Worm (Caenorhabditis elegans) whole organism, L1 larva: ENCODE data around the gene nspg-12.

Experiments
- C04F5.9 ChIP-seq: sonication (generic microtip); optimal IDR thresholded peaks from 2 replicates; lab custom pipeline; 2016; ENCODE audit warnings: missing genetic modification characterization, missing compliant biosample characterization
- C16A3.4 ChIP-seq: fragments of 150-350 bp; optimal IDR thresholded peaks from 2 replicates; lab custom pipeline; 2014; ENCODE audit warnings: missing biosample characterization, missing genetic modification characterization
- C34B4.2 ChIP-seq: sonication (generic microtip); optimal IDR thresholded peaks from 2 replicates; lab custom pipeline; 2017; ENCODE audit warnings: mild to moderate bottlenecking, missing genetic modification characterization, missing compliant biosample characterization
- F16B12.6 ChIP-seq: fragments of 150-350 bp; optimal IDR thresholded peaks from 2 replicates; lab custom pipeline; 2014; ENCODE audit warnings: missing biosample characterization, missing genetic modification characterization
- alr-1 ChIP-seq: fragments of 200-800 bp; sonication (Bioruptor generic); optimal IDR thresholded peaks from 2 replicates; lab custom pipeline; 2018; ENCODE audit warnings: borderline replicate concordance, mild to moderate bottlenecking, missing genetic modification characterization, missing compliant biosample characterization
- aly-2 ChIP-seq: fragments of 150-350 bp; optimal IDR thresholded peaks from 2 replicates; lab custom pipeline; 2014; ENCODE audit warnings: missing biosample characterization, missing genetic modification characterization
- ama-1 ChIP-seq: fragments of 150-350 bp; optimal IDR thresholded peaks from 2 replicates; lab custom pipeline; 2014
- blmp-1 ChIP-seq: fragments of 150-350 bp; optimal IDR thresholded peaks from 2 replicates; lab custom pipeline; 2014; ENCODE audit warnings: missing biosample characterization, missing genetic modification characterization
- ceh-63 ChIP-seq: fragments of 200-800 bp; sonication (Bioruptor generic); optimal IDR thresholded peaks from 2 replicates; lab custom pipeline; 2018; ENCODE audit warnings: mild to moderate bottlenecking, missing genetic modification characterization, missing compliant biosample characterization
- ceh-8 ChIP-seq: fragments of 200-800 bp; sonication (Bioruptor generic); optimal IDR thresholded peaks from 2 replicates; lab custom pipeline; 2018; ENCODE audit warnings: mild to moderate bottlenecking, missing genetic modification characterization, moderate library complexity, missing compliant biosample characterization
- ceh-88 ChIP-seq: fragments of 200-800 bp; sonication (Bioruptor generic); IDR thresholded peaks from 2 replicates; pipeline ENCODE4 v1.3.6; 2022; ENCODE audit warnings: missing genetic modification characterization, missing compliant biosample characterization
- efl-1 ChIP-seq, 4 experiments: fragments of 150-350 bp; optimal IDR thresholded peaks in 3 of 4; peaks in 1 of 4; 1 replicate in 1 of 4; 2 replicates in 3 of 4; lab custom pipeline; 2014; ENCODE audit warnings: missing biosample characterization in 2 of 4, missing genetic modification characterization in 2 of 4, missing genetic modification reagents in 2 of 4
- elt-2 ChIP-seq: sonication (generic microtip); optimal IDR thresholded peaks from 2 replicates; lab custom pipeline; 2016; ENCODE audit warnings: missing genetic modification characterization, mild to moderate bottlenecking, inconsistent platforms, missing compliant biosample characterization, missing genetic modification reagents
- elt-3 ChIP-seq, 6 experiments: fragments of 150-350 bp in 1 of 6; sonication (generic microtip); optimal IDR thresholded peaks; 2 replicates each; lab custom pipeline; 2017 to 2018; ENCODE audit warnings: missing biosample characterization in 6 of 6, missing genetic modification characterization in 6 of 6, inconsistent platforms in 1 of 6
- ets-5 ChIP-seq: fragments of 200-800 bp; sonication (Bioruptor generic); IDR thresholded peaks from 2 replicates; pipeline ENCODE4 v1.3.6; 2022; ENCODE audit warnings: missing genetic modification characterization, missing compliant biosample characterization
- fkh-4 ChIP-seq: sonication (generic microtip); optimal IDR thresholded peaks from 2 replicates; lab custom pipeline; 2016; ENCODE audit warnings: missing compliant biosample characterization, missing genetic modification characterization, borderline replicate concordance
- fkh-8 ChIP-seq: sonication (generic microtip); optimal IDR thresholded peaks from 2 replicates; lab custom pipeline; 2016; ENCODE audit warnings: mild to moderate bottlenecking, missing genetic modification characterization, missing compliant biosample characterization
- hlh-17 ChIP-seq: fragments of 200-800 bp; sonication (Bioruptor generic); optimal IDR thresholded peaks from 2 replicates; lab custom pipeline; 2018; ENCODE audit warnings: missing genetic modification characterization, mild to moderate bottlenecking, missing compliant biosample characterization, moderate library complexity, borderline replicate concordance
- hlh-4 ChIP-seq: sonication (generic microtip); optimal IDR thresholded peaks from 2 replicates; lab custom pipeline; 2016; ENCODE audit warnings: mild to moderate bottlenecking, missing genetic modification characterization, missing compliant biosample characterization
- irx-1 ChIP-seq: sonication (generic microtip); optimal IDR thresholded peaks from 2 replicates; lab custom pipeline; 2016; ENCODE audit warnings: missing genetic modification characterization, missing compliant biosample characterization
- lin-13 ChIP-seq: fragments of 150-350 bp; optimal IDR thresholded peaks from 2 replicates; lab custom pipeline; 2014; ENCODE audit warnings: missing biosample characterization, missing genetic modification reagents, missing genetic modification characterization
- lin-14 ChIP-seq: fragments of 200-800 bp; sonication (Bioruptor generic); optimal IDR thresholded peaks from 2 replicates; lab custom pipeline; 2018; ENCODE audit warnings: mild to moderate bottlenecking, missing genetic modification characterization, moderate library complexity, missing compliant biosample characterization
- lin-15B ChIP-seq: fragments of 150-350 bp; sonication (generic microtip); optimal IDR thresholded peaks from 3 replicates; lab custom pipeline; 2014; ENCODE audit warnings: missing biosample characterization, missing genetic modification characterization
- mef-2 ChIP-seq: fragments of 150-350 bp; optimal IDR thresholded peaks from 2 replicates; lab custom pipeline; 2014; ENCODE audit warnings: missing biosample characterization, missing genetic modification characterization
- nhr-12 ChIP-seq: sonication (generic microtip); optimal IDR thresholded peaks from 2 replicates; lab custom pipeline; 2017; ENCODE audit warnings: missing biosample characterization, missing genetic modification characterization
- nhr-19 ChIP-seq: fragments of 200-800 bp; sonication (Bioruptor generic); conservative IDR thresholded peaks from 2 replicates; pipeline ENCODE4 v1.3.6; 2022; ENCODE audit warnings: missing genetic modification characterization, missing compliant biosample characterization
- nhr-47 ChIP-seq: sonication (generic microtip); optimal IDR thresholded peaks from 2 replicates; lab custom pipeline; 2016; ENCODE audit warnings: mild to moderate bottlenecking, missing genetic modification characterization, moderate library complexity, missing compliant biosample characterization
- nhr-76 ChIP-seq: sonication (generic microtip); optimal IDR thresholded peaks from 2 replicates; lab custom pipeline; 2017; ENCODE audit warnings: missing biosample characterization, missing genetic modification characterization
- nhr-84 ChIP-seq: sonication (generic microtip); optimal IDR thresholded peaks from 2 replicates; lab custom pipeline; 2017; ENCODE audit warnings: missing biosample characterization, missing genetic modification characterization
- nhr-85 ChIP-seq: sonication (generic microtip); peaks from one replicate; lab custom pipeline; 2016; ENCODE audit warnings: missing genetic modification characterization, inconsistent platforms, missing compliant biosample characterization
- pag-3 ChIP-seq: sonication (generic microtip); optimal IDR thresholded peaks from 2 replicates; lab custom pipeline; 2017; ENCODE audit warnings: missing genetic modification characterization, mild to moderate bottlenecking, missing compliant biosample characterization, antibody characterized with exemption, borderline replicate concordance; ENCODE audit not compliant: insufficient read depth
- pqm-1 ChIP-seq: sonication (generic microtip); optimal IDR thresholded peaks from 3 replicates; lab custom pipeline; 2017; ENCODE audit warnings: missing biosample characterization, missing genetic modification characterization
- rnt-1 ChIP-seq: sonication (generic microtip); optimal IDR thresholded peaks from 2 replicates; lab custom pipeline; 2016; ENCODE audit warnings: mild to moderate bottlenecking, missing genetic modification characterization, moderate library complexity, missing compliant biosample characterization
- snpc-4 ChIP-seq: fragments of 150-350 bp; optimal IDR thresholded peaks from 2 replicates; lab custom pipeline; 2014; ENCODE audit warnings: missing biosample characterization, missing genetic modification characterization
- snu-23 ChIP-seq: sonication (generic microtip); optimal IDR thresholded peaks from 2 replicates; lab custom pipeline; 2016; ENCODE audit warnings: missing genetic modification characterization, missing compliant biosample characterization
- sox-4 ChIP-seq: sonication (generic microtip); optimal IDR thresholded peaks from 2 replicates; lab custom pipeline; 2016; ENCODE audit warnings: missing genetic modification characterization, missing compliant biosample characterization
- swsn-7 ChIP-seq: sonication (generic microtip); optimal IDR thresholded peaks from 2 replicates; lab custom pipeline; 2016; ENCODE audit warnings: missing genetic modification characterization, missing compliant biosample characterization
- tbx-2 ChIP-seq: sonication (generic microtip); optimal IDR thresholded peaks from 2 replicates; lab custom pipeline; 2016; ENCODE audit warnings: missing genetic modification characterization, missing compliant biosample characterization
- tlp-1 ChIP-seq: fragments of 150-350 bp; optimal IDR thresholded peaks from 2 replicates; lab custom pipeline; 2014; ENCODE audit warnings: missing biosample characterization, missing genetic modification characterization
- unc-130 ChIP-seq: fragments of 150-350 bp; optimal IDR thresholded peaks from 2 replicates; lab custom pipeline; 2017; ENCODE audit warnings: missing biosample characterization, missing genetic modification characterization, inconsistent platforms
- unc-30 ChIP-seq: sonication (generic microtip); optimal IDR thresholded peaks from 2 replicates; lab custom pipeline; 2017; ENCODE audit warnings: missing biosample characterization, missing genetic modification characterization
- unc-98 ChIP-seq: fragments of 200-800 bp; sonication (Bioruptor generic); IDR thresholded peaks from 2 replicates; pipeline ENCODE4 v1.3.6; 2022; ENCODE audit warnings: missing genetic modification characterization, missing compliant biosample characterization
- xbp-1 ChIP-seq: sonication (generic microtip); optimal IDR thresholded peaks from 2 replicates; lab custom pipeline; 2016; ENCODE audit warnings: missing genetic modification characterization, missing compliant biosample characterization
- zip-4 ChIP-seq: fragments of 200-800 bp; sonication (Bioruptor generic); optimal IDR thresholded peaks from 2 replicates; lab custom pipeline; 2018; ENCODE audit warnings: mild to moderate bottlenecking, missing genetic modification characterization, moderate library complexity, missing compliant biosample characterization

Gene nspg-12

ce11 chrX:5279674-5280073 lies 22.6 kb downstream of the nspg-12 start, which contains the start of gene rga-8:
Gene rga-8, minus strand, starts transcription at chrX:5279774.
- TF ChIP-seq ceh-63 (GFP tag; lab: Kevin White, UChicago) = no peak
- TF ChIP-seq blmp-1 (tag; lab: Kevin White, UChicago) = no peak
- no peak for TF ChIP-seq aly-2
- no peak for TF ChIP-seq efl-1 (optimal IDR thresholded peaks at IDR 0.05; lab: Kevin White, UChicago)
- no peak for TF ChIP-seq efl-1 (GFP tag; optimal IDR thresholded peaks at IDR 0.05 in 1 of 2; lab: Kevin White, UChicago)
- no peak for TF ChIP-seq elt-2 (tag; lab: Kevin White, UChicago)
- no peak for TF ChIP-seq ets-5
- TF ChIP-seq C34B4.2 (tag; lab: Kevin White, UChicago) = no peak
- TF ChIP-seq mef-2 (tag; lab: Kevin White, UChicago) = no peak
- TF ChIP-seq C16A3.4 (tag; lab: Kevin White, UChicago) = no peak
- TF ChIP-seq snpc-4 (tag; lab: Kevin White, UChicago) = no peak
- no peak for TF ChIP-seq elt-3 (tag; optimal IDR thresholded peaks at IDR 0.05; lab: Kevin White, UChicago)
- TF ChIP-seq unc-130 = no peak
- no peak for TF ChIP-seq unc-98 (GFP tag; lab: Robert Waterston, UW)
- TF ChIP-seq nhr-76 (tag; lab: Kevin White, UChicago) = no peak

- TF ChIP-seq fkh-8 (tag; lab: Kevin White, UChicago) = no peak
Measured at ce11 chrX:5283531-5283930, 26.4 kb downstream of the nspg-12 start, which contains the start of gene vps-41. Gene vps-41, plus strand, starts transcription at chrX:5283831.

ce11 chrX:5289106-5289505 lies 32.0 kb downstream of the nspg-12 start:
- TF ChIP-seq F16B12.6 = no peak
- no peak for TF ChIP-seq pag-3 (tag; lab: Kevin White, UChicago)
- TF ChIP-seq nhr-85 (tag; lab: Kevin White, UChicago) = peak; percentile 18
- TF ChIP-seq lin-15B (tag; lab: Kevin White, UChicago) = no peak
- TF ChIP-seq ama-1 (lab: Kevin White, UChicago) = no peak
- TF ChIP-seq ceh-88 (GFP tag; lab: Robert Waterston, UW) = no peak

- TF ChIP-seq ets-5 = no peak
- TF ChIP-seq pqm-1 (tag; lab: Kevin White, UChicago) = no peak
- no peak for TF ChIP-seq xbp-1
- no peak for TF ChIP-seq hlh-4 (tag; lab: Kevin White, UChicago)
- no peak for TF ChIP-seq elt-3 (tag; optimal IDR thresholded peaks at IDR 0.05; lab: Kevin White, UChicago)
- no peak for TF ChIP-seq C04F5.9
- TF ChIP-seq lin-14 (GFP tag; lab: Kevin White, UChicago) = peak; percentile 59
Measured at ce11 chrX:5293862-5294261, 36.8 kb downstream of the nspg-12 start.

- TF ChIP-seq C04F5.9 (no peak), alr-1 (tag; lab: Kevin White, UChicago) (no peak), unc-30 (tag; lab: Kevin White, UChicago) (no peak), pqm-1 (tag; lab: Kevin White, UChicago) (no peak), pag-3 (tag; lab: Kevin White, UChicago) (no peak), tlp-1 (tag; lab: Kevin White, UChicago) (no peak), rnt-1 (peak; percentile 79), ceh-8 (GFP tag; lab: Kevin White, UChicago) (peak; percentile 2), blmp-1 (tag; lab: Kevin White, UChicago) (no peak), swsn-7 (peak; percentile 74), sox-4 (tag; lab: Kevin White, UChicago) (no peak), nhr-47 (tag; lab: Kevin White, UChicago) (peak; percentile 73), elt-2 (tag; lab: Kevin White, UChicago) (no peak), fkh-4 (tag; lab: Kevin White, UChicago) (no peak), irx-1 (no peak), nhr-12 (tag; lab: Kevin White, UChicago) (no peak), nhr-85 (tag; lab: Kevin White, UChicago) (no peak), nhr-19 (GFP tag; lab: Robert Waterston, UW) (peak; percentile 61), zip-4 (GFP tag; lab: Kevin White, UChicago) (no peak), hlh-17 (GFP tag; lab: Kevin White, UChicago) (no peak), lin-15B (tag; lab: Kevin White, UChicago) (no peak), nhr-84 (tag; lab: Kevin White, UChicago) (no peak), snu-23 (GFP tag; lab: Kevin White, UChicago) (peak; percentile 64), lin-13 (GFP tag; lab: Kevin White, UChicago) (peak; percentile 8), tbx-2 (peak; percentile 64), ceh-63 (GFP tag; lab: Kevin White, UChicago) (no peak)
Measured at ce11 chrX:5297942-5298611, 41.0 kb downstream of the nspg-12 start, which contains the start of gene ift-81. Gene ift-81, plus strand, starts transcription at chrX:5298561.
